Worm (Caenorhabditis elegans): ENCODE results near the gene F58F12.4.

ce11 chrII:6348360-6348759, 38.2 kb upstream of the F58F12.4 start:
- TF ChIP-seq ztf-23 (GFP tag; IDR thresholded peaks at IDR 0.05) = no peak; the same call in 1 of the 2 replicates
- peak; percentile 68 for TF ChIP-seq cog-1 (tag; optimal IDR thresholded peaks at IDR 0.05)
- no peak for TF ChIP-seq ref-1 (GFP tag; conservative IDR thresholded peaks at IDR 0.05)
- no peak for TF ChIP-seq klf-2 (GFP tag; conservative IDR thresholded peaks at IDR 0.05)
